Worm (Caenorhabditis elegans): Measurements from ENCODE around the gene srab-14.
A peak's percentile ranks its signal among the peaks of the same experiment; 100 is the strongest.

The srab-14 gene

ce11 chrII:7478487-7479234 lies 20.6 kb downstream of the srab-14 start, which contains the start of the genes aka-1 and ubc-6 (continued):
- TF ChIP-seq F57C9.4 (tag; optimal IDR thresholded peaks at IDR 0.05) (no peak), lin-54 (GFP tag; optimal IDR thresholded peaks at IDR 0.05) (peak; percentile 89), F33H1.4 (GFP tag; IDR thresholded peaks at IDR 0.05) (peak; percentile 80), nhr-27 (tag; optimal IDR thresholded peaks at IDR 0.05) (peak; percentile 15), snpc-4 (GFP tag; optimal IDR thresholded peaks at IDR 0.05) (peak; percentile 54), snpc-4 (tag; optimal IDR thresholded peaks at IDR 0.05) (peak; percentile 36 to 84 (median 70)), tlf-1 (GFP tag; optimal IDR thresholded peaks at IDR 0.05) (peak; percentile 89), nhr-120 (GFP tag; IDR thresholded peaks at IDR 0.05) (no peak), egl-18 (GFP tag; IDR thresholded peaks at IDR 0.05) (peak; percentile 81; the same call in 1 of the 2 replicates), nhr-179 (tag; optimal IDR thresholded peaks at IDR 0.05) (no peak), snpc-1.1 (tag; optimal IDR thresholded peaks at IDR 0.05; ENCODE audit: insufficient read depth) (peak; percentile 35), sdz-38 (tag; optimal IDR thresholded peaks at IDR 0.05) (no peak), rpc-1 (optimal IDR thresholded peaks at IDR 0.05) (peak; percentile 40), rpc-1 (tag; optimal IDR thresholded peaks at IDR 0.05) (no peak), akir-1 (GFP tag; optimal IDR thresholded peaks at IDR 0.05) (peak; percentile 56), madf-8 (GFP tag; conservative IDR thresholded peaks at IDR 0.05) (peak; percentile 85), nhr-80 (tag; optimal IDR thresholded peaks at IDR 0.05) (peak; percentile 86), D2030.7 (GFP tag; IDR thresholded peaks at IDR 0.05) (peak; percentile 98), lin-26 (GFP tag; IDR thresholded peaks at IDR 0.05) (peak; percentile 94), nhr-90 (tag; optimal IDR thresholded peaks at IDR 0.05) (peak; percentile 77), hlh-26 (GFP tag; conservative IDR thresholded peaks at IDR 0.05) (no peak), T07F8.4 (tag; optimal IDR thresholded peaks at IDR 0.05) (peak; percentile 69), ztf-26 (tag; optimal IDR thresholded peaks at IDR 0.05) (peak; percentile 73), fkh-3 (tag; optimal IDR thresholded peaks at IDR 0.05) (no peak), B0035.1 (tag; optimal IDR thresholded peaks at IDR 0.05) (peak; percentile 71), ztf-6 (GFP tag; IDR thresholded peaks at IDR 0.05) (peak; percentile 91), cebp-1 (GFP tag; IDR thresholded peaks at IDR 0.05) (peak; percentile 80), cebp-1 (tag; optimal IDR thresholded peaks at IDR 0.05) (peak; percentile 91), C06A6.2 (GFP tag; conservative IDR thresholded peaks at IDR 0.05) (peak; percentile 97), chd-7 (tag; optimal IDR thresholded peaks at IDR 0.05) (peak; percentile 71), efl-1 (GFP tag; optimal IDR thresholded peaks at IDR 0.05) (peak; percentile 54), unc-62 (GFP tag; optimal IDR thresholded peaks at IDR 0.05) (no peak), snpc-1.3 (tag; optimal IDR thresholded peaks at IDR 0.05; ENCODE audit: insufficient read depth) (peak; percentile 41), lir-1 (GFP tag; conservative IDR thresholded peaks at IDR 0.05) (peak; percentile 91), pha-4 (tag; optimal IDR thresholded peaks at IDR 0.05) (no peak), Y53G8AR.9 (GFP tag; conservative IDR thresholded peaks at IDR 0.05) (peak; percentile 91), dox-1 (GFP tag; IDR thresholded peaks at IDR 0.05) (peak; percentile 98), attf-5 (GFP tag; optimal IDR thresholded peaks at IDR 0.05) (peak; percentile 96), nfya-1 (tag; optimal IDR thresholded peaks at IDR 0.05; ENCODE audit: borderline replicate concordance, insufficient read depth) (no peak), B0019.2 (GFP tag; conservative IDR thresholded peaks at IDR 0.05) (peak; percentile 97), lsy-27 (tag; optimal IDR thresholded peaks at IDR 0.05; ENCODE audit: borderline replicate concordance, insufficient read depth) (peak; percentile 55), ets-4 (GFP tag; optimal IDR thresholded peaks at IDR 0.05) (no peak), madf-6 (GFP tag; IDR thresholded peaks at IDR 0.05) (peak; percentile 87), zfh-2 (GFP tag; conservative IDR thresholded peaks at IDR 0.05) (peak; percentile 95), let-607 (tag; optimal IDR thresholded peaks at IDR 0.05) (peak; percentile 69 to 83), snpc-3.4 (tag; optimal IDR thresholded peaks at IDR 0.05) (peak; percentile 47), B0261.1 (tag; optimal IDR thresholded peaks at IDR 0.05) (peak; percentile 11)

Data from whole organism, young adult.